Fruit fly (Drosophila melanogaster) whole organism, embryonic: ENCODE results near the gene Hr38.

ENCODE experiments used
- Ada2b ChIP-seq: fragments of 200-800 bp; sonication (Bioruptor generic); IDR thresholded peaks from 2 replicates; pipeline ENCODE4 v1.3.6; 2022; ENCODE audit warnings: missing biosample characterization, missing genetic modification characterization
- CG10321 ChIP-seq: fragments of 200-800 bp; sonication (Bioruptor generic); IDR thresholded peaks from 2 replicates; pipeline ENCODE4 v1.3.6; 2022; ENCODE audit warnings: missing biosample characterization, missing genetic modification characterization
- CG12391 ChIP-seq: fragments of 200-800 bp; sonication (Bioruptor generic); optimal IDR thresholded peaks from 3 replicates; lab custom pipeline; 2018; ENCODE audit warnings: missing biosample characterization, mild to moderate bottlenecking, missing genetic modification characterization, moderate library complexity
- CG12659 ChIP-seq: fragments of 200-800 bp; sonication (Bioruptor generic); optimal IDR thresholded peaks from 3 replicates; lab custom pipeline; 2017; ENCODE audit warnings: mild to moderate bottlenecking, missing biosample characterization, missing genetic modification reagents, missing genetic modification characterization
- CG4424 ChIP-seq: fragments of 200-800 bp; sonication (Bioruptor generic); optimal IDR thresholded peaks from 3 replicates; lab custom pipeline; 2016; ENCODE audit warnings: missing biosample characterization, missing genetic modification characterization
- CG4854 ChIP-seq: fragments of 200-800 bp; sonication (Bioruptor generic); optimal IDR thresholded peaks from 2 replicates; lab custom pipeline; 2016; ENCODE audit warnings: missing biosample characterization, missing genetic modification characterization, inconsistent platforms
- CG6689 ChIP-seq: fragments of 200-800 bp; sonication (Bioruptor generic); IDR thresholded peaks from 2 replicates; pipeline ENCODE4 v1.3.6; 2022; ENCODE audit warnings: missing biosample characterization, missing genetic modification characterization
- CG6791 ChIP-seq: fragments of 200-800 bp; sonication (Bioruptor generic); IDR thresholded peaks from 3 replicates; pipeline ENCODE4 v1.3.6; 2022; ENCODE audit warnings: missing biosample characterization, missing genetic modification characterization; ENCODE audit not compliant: partially characterized antibody
- CG7372 ChIP-seq: fragments of 200-800 bp; sonication (Bioruptor generic); IDR thresholded peaks from 2 replicates; pipeline ENCODE4 v1.3.6; 2022; ENCODE audit warnings: missing biosample characterization, missing genetic modification characterization
- CkIIα-i1 ChIP-seq: fragments of 200-800 bp; sonication (Bioruptor generic); IDR thresholded peaks from 2 replicates; pipeline ENCODE4 v1.3.6; 2022; ENCODE audit warnings: missing biosample characterization, missing genetic modification characterization
- Drgx ChIP-seq: fragments of 200-800 bp; sonication (Bioruptor generic); IDR thresholded peaks from 2 replicates; pipeline ENCODE4 v1.3.6; 2022; ENCODE audit warnings: missing biosample characterization, missing genetic modification characterization
- Med ChIP-seq: fragments of 200-800 bp; sonication (Bioruptor generic); peaks from one replicate; lab custom pipeline; 2016; ENCODE audit warnings: missing biosample characterization, missing genetic modification characterization, mild to moderate bottlenecking, inconsistent platforms, moderate library complexity
- Pdp1 ChIP-seq, 2 experiments: fragments of 200-800 bp; sonication (Bioruptor generic); optimal IDR thresholded peaks; 3 replicates each; lab custom pipeline; 2016; ENCODE audit warnings: missing biosample characterization in 2 of 2, missing genetic modification characterization in 2 of 2, mild to moderate bottlenecking in 1 of 2, moderate library complexity in 1 of 2
- Rfx ChIP-seq: fragments of 200-800 bp; sonication (Bioruptor generic); IDR thresholded peaks from 2 replicates; pipeline ENCODE4 v1.3.6; 2022; ENCODE audit warnings: missing biosample characterization, missing genetic modification characterization
- Sin3A ChIP-seq: fragments of >200 bp; optimal IDR thresholded peaks from 2 replicates; lab custom pipeline; 2018
- Spps ChIP-seq: fragments of 200-800 bp; sonication (Bioruptor generic); optimal IDR thresholded peaks from 2 replicates; lab custom pipeline; 2018; ENCODE audit warnings: missing biosample characterization, mild to moderate bottlenecking, missing genetic modification characterization
- Xrp1 ChIP-seq: fragments of 200-800 bp; sonication (Bioruptor generic); IDR thresholded peaks from 2 replicates; pipeline ENCODE4 v1.3.6; 2022; ENCODE audit warnings: missing biosample characterization, missing genetic modification characterization
- ato ChIP-seq: fragments of 200-800 bp; sonication (Bioruptor generic); IDR thresholded peaks from 2 replicates; pipeline ENCODE4 v1.3.6; 2022; ENCODE audit warnings: missing biosample characterization, missing genetic modification characterization; ENCODE audit not compliant: partially characterized antibody
- br ChIP-seq: fragments of >200 bp; optimal IDR thresholded peaks from 2 replicates; lab custom pipeline; 2017
- crol ChIP-seq: fragments of 200-800 bp; sonication (Bioruptor generic); IDR thresholded peaks from 2 replicates; pipeline ENCODE4 v1.3.6; 2022; ENCODE audit warnings: missing biosample characterization, missing genetic modification characterization
- fd96Cb ChIP-seq: fragments of 200-800 bp; sonication (Bioruptor generic); optimal IDR thresholded peaks from 2 replicates; lab custom pipeline; 2018; ENCODE audit warnings: missing biosample characterization, mild to moderate bottlenecking, missing genetic modification characterization, moderate library complexity
- lov ChIP-seq, 2 experiments: fragments of 200-800 bp in 1 of 2; fragments of >200 bp in 1 of 2; sonication (Bioruptor generic) in 1 of 2; IDR thresholded peaks in 1 of 2; optimal IDR thresholded peaks in 1 of 2; 2 replicates in 1 of 2; 3 replicates in 1 of 2; pipeline versions ENCODE4 v1.3.6 to Lab custom; 2017 to 2022; ENCODE audit warnings: missing biosample characterization in 1 of 2, missing genetic modification characterization in 1 of 2
- mirr ChIP-seq: fragments of 200-800 bp; sonication (Bioruptor generic); optimal IDR thresholded peaks from 3 replicates; lab custom pipeline; 2018; ENCODE audit warnings: missing biosample characterization, mild to moderate bottlenecking, missing genetic modification characterization
- otp ChIP-seq: fragments of 200-800 bp; sonication (Bioruptor generic); IDR thresholded peaks from 3 replicates; pipeline ENCODE4, ENCODE4 v1.3.6; 2022; ENCODE audit warnings: missing biosample characterization, missing genetic modification characterization
- prd ChIP-seq, 3 experiments: fragments of >200 bp in 2 of 3; fragments of 200-800 bp in 1 of 3; sonication (Bioruptor generic) in 1 of 3; optimal IDR thresholded peaks in 2 of 3; IDR thresholded peaks in 1 of 3; 2 replicates in 2 of 3; 3 replicates in 1 of 3; pipeline versions ENCODE4 v1.3.6 to Lab custom; 2017 to 2022; ENCODE audit warnings: missing biosample characterization in 1 of 3, missing genetic modification characterization in 1 of 3
- row ChIP-seq: fragments of 200-800 bp; sonication (Bioruptor generic); IDR thresholded peaks from 3 replicates; pipeline ENCODE4 v1.3.6; 2022; ENCODE audit warnings: missing biosample characterization, missing genetic modification characterization
- sens ChIP-seq: fragments of 200-800 bp; sonication (Bioruptor generic); peaks from one replicate; lab custom pipeline; 2016; ENCODE audit warnings: missing biosample characterization, missing genetic modification characterization
- slbo ChIP-seq: fragments of 200-800 bp; sonication (Bioruptor generic); IDR thresholded peaks from 2 replicates; pipeline ENCODE4 v1.3.6; 2022; ENCODE audit warnings: missing biosample characterization, missing genetic modification characterization
- sr ChIP-seq: fragments of 200-800 bp; sonication (Bioruptor generic); IDR thresholded peaks from 3 replicates; pipeline ENCODE4 v1.3.6; 2022; ENCODE audit warnings: missing biosample characterization, missing genetic modification characterization
- stwl ChIP-seq: fragments of 200-800 bp; sonication (Bioruptor generic); optimal IDR thresholded peaks from 3 replicates; lab custom pipeline; 2018; ENCODE audit warnings: missing biosample characterization, mild to moderate bottlenecking, missing genetic modification characterization, moderate library complexity
- trem ChIP-seq: fragments of 200-800 bp; optimal IDR thresholded peaks from 3 replicates; lab custom pipeline; 2019; ENCODE audit warnings: missing biosample characterization, mild to moderate bottlenecking, missing genetic modification characterization, moderate library complexity
- vfl ChIP-seq: fragments of 200-800 bp; sonication (Bioruptor generic); optimal IDR thresholded peaks from 2 replicates; lab custom pipeline; 2016; ENCODE audit warnings: missing biosample characterization, missing genetic modification characterization
- z ChIP-seq: fragments of 200-800 bp; sonication (Bioruptor generic); IDR thresholded peaks from 3 replicates; pipeline ENCODE4 v1.3.6; 2022; ENCODE audit warnings: missing biosample characterization, missing genetic modification characterization
- zen2 ChIP-seq: fragments of 200-800 bp; sonication (Bioruptor generic); IDR thresholded peaks from 3 replicates; pipeline ENCODE4 v1.3.6; 2022; ENCODE audit warnings: missing biosample characterization, missing genetic modification characterization; ENCODE audit not compliant: partially characterized antibody

The Hr38 gene

dm6 chr2L:20673737-20674461 lies 40.5 kb downstream of the Hr38 start (continued):
- TF ChIP-seq CG12391 (tag; lab: Kevin White, UChicago): no peak
- no peak for TF ChIP-seq zen2 (GFP tag; lab: Robert Waterston, UW)
- no peak for TF ChIP-seq Spps (tag; lab: Kevin White, UChicago)
- TF ChIP-seq vfl: no peak
- no peak for TF ChIP-seq ato (GFP tag; lab: Robert Waterston, UW)
- TF ChIP-seq mirr (GFP tag; lab: Kevin White, UChicago): peak; percentile 36
- no peak for TF ChIP-seq CG6791 (GFP tag; lab: Robert Waterston, UW)
- TF ChIP-seq Sin3A (lab: Kevin White, UChicago): no peak
- TF ChIP-seq trem (tag; lab: Kevin White, UChicago): no peak
- no peak for TF ChIP-seq CG10321 (GFP tag; lab: Robert Waterston, UW)
- TF ChIP-seq CG12659 (GFP tag; lab: Kevin White, UChicago): no peak
- no peak for TF ChIP-seq CG4424
- TF ChIP-seq fd96Cb (tag; lab: Kevin White, UChicago): no peak
- no peak for TF ChIP-seq stwl
- TF ChIP-seq CG6689 (GFP tag; lab: Robert Waterston, UW): no peak

DNA sequence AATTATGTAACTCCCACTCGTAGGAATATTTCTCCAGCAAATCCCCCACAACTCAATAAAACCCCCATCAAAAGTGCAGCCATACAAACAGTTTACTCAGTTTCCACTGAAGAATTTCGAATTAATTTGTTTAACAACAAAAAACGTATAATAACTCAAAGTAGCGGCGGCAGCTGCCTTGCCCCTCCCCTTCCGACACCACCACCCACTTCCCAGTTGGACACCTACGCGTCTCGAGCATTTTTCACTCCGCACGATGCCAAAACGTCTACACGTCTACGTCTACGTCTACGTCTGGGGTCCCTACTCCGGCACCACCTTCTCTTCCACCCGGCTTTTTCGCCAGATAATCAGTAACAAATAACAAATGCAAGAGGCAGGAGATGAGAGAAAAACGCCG lies 43.2 kb downstream of the Hr38 start:
- 0 out of 3 replicates have a peak, but pooled peaks have one; percentile 51 for TF ChIP-seq z
- no peak for TF ChIP-seq CkIIα-i1
- TF ChIP-seq sr (GFP tag; lab: Robert Waterston, UW): peak; percentile 97
- TF ChIP-seq br: no peak
- peak in 1 of 2 experiments; percentile 51 for TF ChIP-seq Pdp1 (GFP tag; optimal IDR thresholded peaks at IDR 0.05; lab: Kevin White, UChicago)
- peak; percentile 55 for TF ChIP-seq crol (GFP tag; lab: Robert Waterston, UW)

dm6 chr2L:20664428-20664827 lies 50.0 kb downstream of the Hr38 start:
- TF ChIP-seq otp (GFP tag; lab: Robert Waterston, UW): no peak
- peak; percentile 3 for TF ChIP-seq sens (GFP tag; lab: Kevin White, UChicago)

DNA sequence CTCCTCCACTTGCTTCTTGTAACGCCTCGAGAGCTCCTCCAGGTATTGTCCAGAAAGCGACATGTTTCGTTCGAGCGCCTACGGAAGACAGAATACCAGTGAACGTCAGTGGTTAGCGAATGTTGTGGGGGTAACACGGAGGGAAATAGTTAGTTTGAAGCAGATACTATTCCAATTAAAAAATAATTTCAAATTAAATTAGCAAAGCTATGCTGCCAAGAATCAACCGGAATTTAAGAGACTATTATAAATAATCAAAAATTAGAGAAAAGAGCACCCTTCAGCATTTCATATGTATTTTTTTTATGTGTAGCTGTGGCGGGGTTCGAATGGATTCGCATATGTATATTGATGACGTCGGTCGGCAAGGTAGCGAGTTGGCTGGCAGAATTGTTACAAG lies 53.3 kb downstream of the Hr38 start:
- TF ChIP-seq Xrp1 (GFP tag; lab: Robert Waterston, UW): peak; percentile 19; the same call in 1 of the 2 replicates
- TF ChIP-seq Rfx: peak; percentile 25; the same call in 1 of the 2 replicates
- peak; percentile 55 for TF ChIP-seq Med (GFP tag; lab: Kevin White, UChicago)
- TF ChIP-seq sens (GFP tag; lab: Kevin White, UChicago): peak; percentile 72
- 0 out of 2 replicates have a peak, but pooled peaks have one; percentile 12 for TF ChIP-seq Drgx
- TF ChIP-seq CG4854 (GFP tag; lab: Kevin White, UChicago): no peak
- 0 out of 2 replicates have a peak, but pooled peaks have one; percentile 37 for TF ChIP-seq slbo (GFP tag; lab: Robert Waterston, UW)
- TF ChIP-seq lov (optimal IDR thresholded peaks at IDR 0.05; lab: Kevin White, UChicago): no peak
- no peak for TF ChIP-seq lov (GFP tag; IDR thresholded peaks at IDR 0.05; lab: Robert Waterston, UW)
- TF ChIP-seq row (GFP tag; lab: Robert Waterston, UW): peak; percentile 23; the same call in 1 of the 3 replicates
- 0 out of 2 replicates have a peak, but pooled peaks have one; percentile 14 for TF ChIP-seq Ada2b (GFP tag; lab: Robert Waterston, UW)
- TF ChIP-seq prd (optimal IDR thresholded peaks at IDR 0.05; lab: Kevin White, UChicago): no peak
- TF ChIP-seq prd (GFP tag; IDR thresholded peaks at IDR 0.05; lab: Robert Waterston, UW): peak; percentile 24; the same call in 1 of the 3 replicates
- TF ChIP-seq CG7372: no peak
